Fruit fly (Drosophila melanogaster) Kc167 (cell line): ENCODE results near the gene bin.

Source experiments
- Myc ChIP-seq: fragments of >200 bp; optimal IDR thresholded peaks from 2 replicates; lab custom pipeline; 2017; ENCODE audit warnings: missing external identifiers
- h ChIP-seq: fragments of >200 bp; optimal IDR thresholded peaks from 3 replicates; lab custom pipeline; 2018; ENCODE audit warnings: missing external identifiers
- psq ChIP-seq: fragments of >200 bp; optimal IDR thresholded peaks from 2 replicates; lab custom pipeline; 2017; ENCODE audit warnings: missing external identifiers

- TF ChIP-seq h, result no peak
- TF ChIP-seq psq, result no peak
- no peak for TF ChIP-seq Myc (lab: Kevin White, UChicago)
Observed at dm6 chr3L:6964488-6965152, 25.8 kb upstream of the bin start, which contains the start of gene sgl.
